Fruit fly (Drosophila melanogaster): ENCODE data around the gene CG11563.

The CG11563 gene

dm6 chr3R:31704524-31705215 lies 32.2 kb upstream of the CG11563 start (continued):
- TF ChIP-seq CkIIα-i1 (GFP tag; IDR thresholded peaks at IDR 0.05) (no peak), CG8944 (GFP tag; optimal IDR thresholded peaks at IDR 0.05) (no peak), crol (GFP tag; IDR thresholded peaks at IDR 0.05) (peak; percentile 32; the same call in 1 of the 2 replicates), Nf-YC (tag; optimal IDR thresholded peaks at IDR 0.05) (no peak), vvl (GFP tag; IDR thresholded peaks at IDR 0.05) (peak; percentile 62), Dp (GFP tag; optimal IDR thresholded peaks at IDR 0.05) (no peak), H15 (GFP tag; IDR thresholded peaks at IDR 0.05) (peak; percentile 18; the same call in 1 of the 3 replicates), gem (tag; optimal IDR thresholded peaks at IDR 0.05) (peak; percentile 79), CG9876 (GFP tag; optimal IDR thresholded peaks at IDR 0.05) (no peak), sna (GFP tag; IDR thresholded peaks at IDR 0.05; ENCODE audit: partially characterized antibody) (no peak), ash1 (GFP tag; optimal IDR thresholded peaks at IDR 0.05) (no peak), cad (GFP tag; optimal IDR thresholded peaks at IDR 0.05) (no peak), Hr51 (GFP tag; optimal IDR thresholded peaks at IDR 0.05) (no peak), her (GFP tag; optimal IDR thresholded peaks at IDR 0.05) (no peak), ttk (GFP tag; IDR thresholded peaks at IDR 0.05) (no peak), CoRest (tag; optimal IDR thresholded peaks at IDR 0.05) (peak; percentile 43), dimm (GFP tag; IDR thresholded peaks at IDR 0.05) (no peak), dmrt99B (tag; optimal IDR thresholded peaks at IDR 0.05) (no peak), CG7987 (GFP tag; optimal IDR thresholded peaks at IDR 0.05) (no peak), NfI (GFP tag; optimal IDR thresholded peaks at IDR 0.05) (no peak), CG14050 (GFP tag; IDR thresholded peaks at IDR 0.05) (no peak), lola (GFP tag; optimal IDR thresholded peaks at IDR 0.05) (peak in 1 of 3 experiments; percentile 85), Asciz (GFP tag; optimal IDR thresholded peaks at IDR 0.05) (no peak), Ptx1 (GFP tag; IDR thresholded peaks at IDR 0.05) (peak; percentile 43; the same call in 1 of the 2 replicates), CG18599 (GFP tag; optimal IDR thresholded peaks at IDR 0.05) (no peak), CG10147 (GFP tag; optimal IDR thresholded peaks at IDR 0.05) (no peak), CG6765 (GFP tag; optimal IDR thresholded peaks at IDR 0.05) (no peak), TFAM (GFP tag; optimal IDR thresholded peaks at IDR 0.05) (no peak), pum (GFP tag; optimal IDR thresholded peaks at IDR 0.05) (no peak), CG11695 (GFP tag; IDR thresholded peaks at IDR 0.05) (no peak), mld (GFP tag; IDR thresholded peaks at IDR 0.05; ENCODE audit: partially characterized antibody) (no peak), CG30020 (tag; optimal IDR thresholded peaks at IDR 0.05) (no peak), ftz-f1 (GFP tag; optimal IDR thresholded peaks at IDR 0.05) (no peak), CG2116 (GFP tag; optimal IDR thresholded peaks at IDR 0.05) (no peak), CG12104 (GFP tag; optimal IDR thresholded peaks at IDR 0.05) (no peak), CG6791 (GFP tag; IDR thresholded peaks at IDR 0.05; ENCODE audit: partially characterized antibody) (no peak), CG31388 (GFP tag; optimal IDR thresholded peaks at IDR 0.05) (no peak), Optix (GFP tag; IDR thresholded peaks at IDR 0.05) (no peak), CG10565 (GFP tag; optimal IDR thresholded peaks at IDR 0.05) (no peak), mirr (GFP tag; optimal IDR thresholded peaks at IDR 0.05) (no peak), D19A (tag; optimal IDR thresholded peaks at IDR 0.05) (peak; percentile 28), CG34224 (GFP tag; IDR thresholded peaks at IDR 0.05; ENCODE audit: partially characterized antibody) (no peak), sens-2 (GFP tag; IDR thresholded peaks at IDR 0.05) (0 out of 2 replicates have a peak, but pooled peaks have one; percentile 31), sqz (GFP tag; optimal IDR thresholded peaks at IDR 0.05) (no peak), CG3995 (GFP tag; optimal IDR thresholded peaks at IDR 0.05) (no peak), CG31365 (tag; optimal IDR thresholded peaks at IDR 0.05) (no peak), D19B (GFP tag; optimal IDR thresholded peaks at IDR 0.05) (no peak), Mad (GFP tag; optimal IDR thresholded peaks at IDR 0.05) (no peak), Sin3A (optimal IDR thresholded peaks at IDR 0.05) (no peak), Ada2b (GFP tag; IDR thresholded peaks at IDR 0.05) (no peak)
